Fruit fly (Drosophila melanogaster): ENCODE data around the gene Wee1.

DNA sequence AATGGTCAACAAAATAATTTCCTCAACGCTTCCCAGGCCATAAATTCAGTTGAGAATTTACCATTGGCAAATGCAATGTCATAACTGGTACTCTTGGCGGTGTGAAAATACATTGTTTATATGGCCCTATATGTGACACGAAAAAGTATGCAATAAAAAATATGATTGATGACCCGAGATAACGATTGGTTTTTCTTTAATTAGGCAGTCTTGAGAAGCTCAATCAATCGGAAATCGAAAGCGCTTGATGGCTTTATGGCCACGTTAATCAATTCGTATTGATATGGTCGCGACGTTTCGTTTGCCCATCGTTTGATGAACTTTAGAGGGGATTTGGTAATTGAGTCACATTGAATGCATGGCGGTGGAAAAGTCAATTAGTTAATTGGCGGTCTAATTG, 43.2 kb downstream of the Wee1 start:
- no peak for TF ChIP-seq CG34367 (tag; optimal IDR thresholded peaks at IDR 0.05)
- no peak for TF ChIP-seq gl (tag; optimal IDR thresholded peaks at IDR 0.05)
- no peak for TF ChIP-seq CG4496 (GFP tag; IDR thresholded peaks at IDR 0.05)
- no peak for TF ChIP-seq fd96Ca (GFP tag; IDR thresholded peaks at IDR 0.05)
- no peak for TF ChIP-seq rn (GFP tag; IDR thresholded peaks at IDR 0.05)
- TF ChIP-seq CG8159 (tag; optimal IDR thresholded peaks at IDR 0.05), result no peak
- no peak for TF ChIP-seq CG13204 (GFP tag; optimal IDR thresholded peaks at IDR 0.05)
- no peak for TF ChIP-seq CG14655 (GFP tag; optimal IDR thresholded peaks at IDR 0.05)
- no peak for TF ChIP-seq CG12605 (GFP tag; IDR thresholded peaks at IDR 0.05)
- no peak for TF ChIP-seq EcR (GFP tag; optimal IDR thresholded peaks at IDR 0.05)
- TF ChIP-seq D1 (tag; optimal IDR thresholded peaks at IDR 0.05), result no peak
- TF ChIP-seq CG8301 (tag; optimal IDR thresholded peaks at IDR 0.05), result no peak
